Fruit fly (Drosophila melanogaster) whole organism, embryonic: ENCODE results near the gene CG32816.

Experiments
- Ada2b ChIP-seq: fragments of 200-800 bp; sonication (Bioruptor generic); IDR thresholded peaks from 2 replicates; pipeline ENCODE4 v1.3.6; 2022; ENCODE audit warnings: missing biosample characterization, missing genetic modification characterization
- CG10209 ChIP-seq: fragments of 200-800 bp; sonication (Bioruptor generic); optimal IDR thresholded peaks from 3 replicates; lab custom pipeline; 2017; ENCODE audit warnings: missing biosample characterization, mild to moderate bottlenecking, missing genetic modification characterization, missing genetic modification reagents
- CG11695 ChIP-seq: fragments of 200-800 bp; sonication (Bioruptor generic); IDR thresholded peaks from 3 replicates; pipeline ENCODE4 v1.3.6; 2022; ENCODE audit warnings: missing biosample characterization, missing genetic modification characterization
- CG12391 ChIP-seq: fragments of 200-800 bp; sonication (Bioruptor generic); optimal IDR thresholded peaks from 3 replicates; lab custom pipeline; 2018; ENCODE audit warnings: missing biosample characterization, mild to moderate bottlenecking, missing genetic modification characterization, moderate library complexity
- CG13287 ChIP-seq: fragments of 200-800 bp; sonication (Bioruptor generic); IDR thresholded peaks from 2 replicates; pipeline ENCODE4 v1.3.6; 2022; ENCODE audit warnings: missing biosample characterization, missing genetic modification characterization; ENCODE audit not compliant: partially characterized antibody
- CG14014 ChIP-seq: fragments of 200-800 bp; sonication (Bioruptor generic); IDR thresholded peaks from 2 replicates; pipeline ENCODE4 v1.3.6; 2022; ENCODE audit warnings: missing biosample characterization, missing genetic modification characterization
- CG18599 ChIP-seq: fragments of 200-800 bp; sonication (Bioruptor generic); optimal IDR thresholded peaks from 3 replicates; lab custom pipeline; 2017; ENCODE audit warnings: missing biosample characterization, missing genetic modification characterization, mild to moderate bottlenecking, moderate library complexity, missing genetic modification reagents
- CG2120 ChIP-seq: fragments of 200-800 bp; sonication (Bioruptor generic); optimal IDR thresholded peaks from 3 replicates; lab custom pipeline; 2016; ENCODE audit warnings: missing biosample characterization, missing genetic modification characterization
- CG2678 ChIP-seq: fragments of 200-800 bp; sonication (Bioruptor generic); optimal IDR thresholded peaks from 3 replicates; lab custom pipeline; 2019; ENCODE audit warnings: missing biosample characterization, mild to moderate bottlenecking, missing genetic modification characterization, moderate library complexity
- CG32772 ChIP-seq: fragments of 200-800 bp; sonication (Bioruptor generic); IDR thresholded peaks from 2 replicates; pipeline ENCODE4 v1.3.6; 2022; ENCODE audit warnings: missing biosample characterization, missing genetic modification characterization
- CG34376 ChIP-seq: fragments of 200-800 bp; sonication (Bioruptor generic); optimal IDR thresholded peaks from 2 replicates; lab custom pipeline; 2018; ENCODE audit warnings: missing biosample characterization, mild to moderate bottlenecking, missing genetic modification characterization
- CG3847 ChIP-seq: fragments of 200-800 bp; sonication (Bioruptor generic); IDR thresholded peaks from 2 replicates; pipeline ENCODE4 v1.3.6; 2022; ENCODE audit warnings: missing biosample characterization, missing genetic modification characterization
- CG4282 ChIP-seq: fragments of 200-800 bp; sonication (Bioruptor generic); optimal IDR thresholded peaks from 2 replicates; lab custom pipeline; 2016; ENCODE audit warnings: missing biosample characterization, missing genetic modification characterization
- CG6683 ChIP-seq: fragments of 200-800 bp; sonication (Bioruptor generic); optimal IDR thresholded peaks from 2 replicates; lab custom pipeline; 2017; ENCODE audit warnings: missing biosample characterization, mild to moderate bottlenecking, missing genetic modification characterization, missing genetic modification reagents
- CG8290 ChIP-seq, 3 experiments: fragments of 200-800 bp; sonication (Bioruptor generic); optimal IDR thresholded peaks; 2 replicates each; lab custom pipeline; 2016 to 2019; ENCODE audit warnings: missing biosample characterization in 3 of 3, missing genetic modification characterization in 3 of 3, mild to moderate bottlenecking in 2 of 3, moderate library complexity in 1 of 3
- CG8944 ChIP-seq: fragments of 200-800 bp; sonication (Bioruptor generic); optimal IDR thresholded peaks from 3 replicates; lab custom pipeline; 2016; ENCODE audit warnings: missing biosample characterization, missing genetic modification characterization
- CG9215 ChIP-seq: fragments of 200-800 bp; sonication (Bioruptor generic); IDR thresholded peaks from 2 replicates; pipeline ENCODE4 v1.3.6; 2022; ENCODE audit warnings: missing biosample characterization, missing genetic modification characterization
- Dad ChIP-seq: fragments of 200-800 bp; sonication (Bioruptor generic); optimal IDR thresholded peaks from 3 replicates; lab custom pipeline; 2016; ENCODE audit warnings: missing biosample characterization, missing genetic modification characterization
- E2f2 ChIP-seq: fragments of 200-800 bp; sonication (Bioruptor generic); IDR thresholded peaks from 2 replicates; pipeline ENCODE4 v1.3.6; 2022; ENCODE audit warnings: missing biosample characterization, missing genetic modification characterization
- Fer1 ChIP-seq: fragments of 200-800 bp; sonication (Bioruptor generic); optimal IDR thresholded peaks from 2 replicates; lab custom pipeline; 2017; ENCODE audit warnings: missing biosample characterization, mild to moderate bottlenecking, missing genetic modification characterization
- Jarid2 ChIP-seq: fragments of 200-800 bp; sonication (Bioruptor generic); optimal IDR thresholded peaks from 3 replicates; lab custom pipeline; 2017; ENCODE audit warnings: mild to moderate bottlenecking, missing biosample characterization, missing genetic modification reagents, missing genetic modification characterization
- MBD-R2 ChIP-seq: fragments of 200-800 bp; sonication (Bioruptor generic); IDR thresholded peaks from 2 replicates; pipeline ENCODE4 v1.3.6; 2022; ENCODE audit warnings: missing biosample characterization, missing genetic modification characterization
- Nf-YB ChIP-seq: fragments of 200-800 bp; sonication (Bioruptor generic); optimal IDR thresholded peaks from 3 replicates; lab custom pipeline; 2019; ENCODE audit warnings: missing biosample characterization, mild to moderate bottlenecking, missing genetic modification characterization, moderate library complexity
- NfI ChIP-seq: fragments of 200-800 bp; sonication (Bioruptor generic); optimal IDR thresholded peaks from 3 replicates; lab custom pipeline; 2018; ENCODE audit warnings: missing biosample characterization, mild to moderate bottlenecking, missing genetic modification characterization, moderate library complexity
- Scr ChIP-seq: fragments of 200-800 bp; sonication (Bioruptor generic); IDR thresholded peaks from 2 replicates; pipeline ENCODE4 v1.3.6; 2022; ENCODE audit warnings: missing biosample characterization, missing genetic modification characterization; ENCODE audit not compliant: partially characterized antibody
- Sin3A ChIP-seq: fragments of >200 bp; optimal IDR thresholded peaks from 2 replicates; lab custom pipeline; 2018
- Trl ChIP-seq, 3 experiments: fragments of >200 bp in 2 of 3; fragments of 200-800 bp in 1 of 3; sonication (Bioruptor generic) in 1 of 3; optimal IDR thresholded peaks; 2 replicates in 1 of 3; 3 replicates in 2 of 3; lab custom pipeline; 2016 to 2017; ENCODE audit warnings: missing biosample characterization in 1 of 3, missing genetic modification characterization in 1 of 3
- ase ChIP-seq: fragments of 200-800 bp; sonication (Bioruptor generic); IDR thresholded peaks from 3 replicates; pipeline ENCODE4 v1.3.6; 2022; ENCODE audit warnings: missing biosample characterization, missing genetic modification characterization
- cg ChIP-seq: fragments of 200-800 bp; sonication (Bioruptor generic); optimal IDR thresholded peaks from 3 replicates; lab custom pipeline; 2019; ENCODE audit warnings: missing biosample characterization, mild to moderate bottlenecking, missing genetic modification characterization, moderate library complexity
- ewg ChIP-seq: fragments of 200-800 bp; sonication (Bioruptor generic); optimal IDR thresholded peaks from 3 replicates; lab custom pipeline; 2017; ENCODE audit warnings: mild to moderate bottlenecking, missing biosample characterization, missing genetic modification reagents, missing genetic modification characterization
- ftz-f1 ChIP-seq: fragments of 200-800 bp; sonication (Bioruptor generic); optimal IDR thresholded peaks from 2 replicates; lab custom pipeline; 2016; ENCODE audit warnings: missing biosample characterization, missing genetic modification characterization
- hkb ChIP-seq, 2 experiments: fragments of 200-800 bp in 1 of 2; fragments of >200 bp in 1 of 2; sonication (Bioruptor generic) in 1 of 2; IDR thresholded peaks in 1 of 2; optimal IDR thresholded peaks in 1 of 2; 2 replicates each; pipeline versions ENCODE4 v1.3.6 to Lab custom; 2017 to 2022; ENCODE audit warnings: missing biosample characterization in 1 of 2, missing genetic modification characterization in 1 of 2
- knrl ChIP-seq: fragments of 200-800 bp; sonication (Bioruptor generic); IDR thresholded peaks from 3 replicates; pipeline ENCODE4 v1.3.6; 2022; ENCODE audit warnings: missing biosample characterization, missing genetic modification characterization; ENCODE audit not compliant: partially characterized antibody
- nerfin-1 ChIP-seq: fragments of 200-800 bp; sonication (Bioruptor generic); optimal IDR thresholded peaks from 3 replicates; lab custom pipeline; 2019; ENCODE audit warnings: missing biosample characterization, mild to moderate bottlenecking, missing genetic modification characterization, moderate library complexity
- nom ChIP-seq: fragments of 200-800 bp; sonication (Bioruptor generic); optimal IDR thresholded peaks from 2 replicates; lab custom pipeline; 2017; ENCODE audit warnings: missing biosample characterization, missing genetic modification characterization, mild to moderate bottlenecking, moderate library complexity, missing genetic modification reagents
- pan ChIP-seq, 4 experiments: fragments of >200 bp in 3 of 4; fragments of 200-800 bp in 1 of 4; sonication (Bioruptor generic) in 1 of 4; optimal IDR thresholded peaks in 3 of 4; IDR thresholded peaks in 1 of 4; 2 replicates each; pipeline versions ENCODE4 v1.3.6 to Lab custom; 2017 to 2022; ENCODE audit warnings: missing biosample characterization in 2 of 4, missing genetic modification characterization in 2 of 4, mixed read lengths in 1 of 4
- phol ChIP-seq: fragments of 200-800 bp; sonication (Bioruptor generic); optimal IDR thresholded peaks from 3 replicates; lab custom pipeline; 2018; ENCODE audit warnings: missing biosample characterization, mild to moderate bottlenecking, missing genetic modification characterization, moderate library complexity
- prd ChIP-seq, 3 experiments: fragments of >200 bp in 2 of 3; fragments of 200-800 bp in 1 of 3; sonication (Bioruptor generic) in 1 of 3; optimal IDR thresholded peaks in 2 of 3; IDR thresholded peaks in 1 of 3; 2 replicates in 2 of 3; 3 replicates in 1 of 3; pipeline versions ENCODE4 v1.3.6 to Lab custom; 2017 to 2022; ENCODE audit warnings: missing biosample characterization in 1 of 3, missing genetic modification characterization in 1 of 3
- pum ChIP-seq: fragments of 200-800 bp; sonication (Bioruptor generic); optimal IDR thresholded peaks from 2 replicates; lab custom pipeline; 2016; ENCODE audit warnings: missing biosample characterization, missing genetic modification characterization
- pzg ChIP-seq: fragments of 200-800 bp; sonication (Bioruptor generic); optimal IDR thresholded peaks from 3 replicates; lab custom pipeline; 2018; ENCODE audit warnings: missing biosample characterization, mild to moderate bottlenecking, missing genetic modification characterization, moderate library complexity
- ranshi ChIP-seq: fragments of 200-800 bp; sonication (Bioruptor generic); IDR thresholded peaks from 2 replicates; pipeline ENCODE4 v1.3.6; 2022; ENCODE audit warnings: missing biosample characterization, missing genetic modification characterization
- row ChIP-seq: fragments of 200-800 bp; sonication (Bioruptor generic); IDR thresholded peaks from 3 replicates; pipeline ENCODE4 v1.3.6; 2022; ENCODE audit warnings: missing biosample characterization, missing genetic modification characterization
- sd ChIP-seq: fragments of 200-800 bp; sonication (Bioruptor generic); optimal IDR thresholded peaks from 3 replicates; lab custom pipeline; 2018; ENCODE audit warnings: missing biosample characterization, mild to moderate bottlenecking, missing genetic modification characterization, moderate library complexity
- sens ChIP-seq: fragments of 200-800 bp; sonication (Bioruptor generic); peaks from one replicate; lab custom pipeline; 2016; ENCODE audit warnings: missing biosample characterization, missing genetic modification characterization
- slbo ChIP-seq: fragments of 200-800 bp; sonication (Bioruptor generic); IDR thresholded peaks from 2 replicates; pipeline ENCODE4 v1.3.6; 2022; ENCODE audit warnings: missing biosample characterization, missing genetic modification characterization
- sug ChIP-seq: fragments of 200-800 bp; optimal IDR thresholded peaks from 2 replicates; lab custom pipeline; 2019; ENCODE audit warnings: missing biosample characterization, mild to moderate bottlenecking, missing genetic modification characterization, moderate library complexity
- yki ChIP-seq: fragments of >200 bp; optimal IDR thresholded peaks from 3 replicates; lab custom pipeline; 2018

CG32816 gene

DNA sequence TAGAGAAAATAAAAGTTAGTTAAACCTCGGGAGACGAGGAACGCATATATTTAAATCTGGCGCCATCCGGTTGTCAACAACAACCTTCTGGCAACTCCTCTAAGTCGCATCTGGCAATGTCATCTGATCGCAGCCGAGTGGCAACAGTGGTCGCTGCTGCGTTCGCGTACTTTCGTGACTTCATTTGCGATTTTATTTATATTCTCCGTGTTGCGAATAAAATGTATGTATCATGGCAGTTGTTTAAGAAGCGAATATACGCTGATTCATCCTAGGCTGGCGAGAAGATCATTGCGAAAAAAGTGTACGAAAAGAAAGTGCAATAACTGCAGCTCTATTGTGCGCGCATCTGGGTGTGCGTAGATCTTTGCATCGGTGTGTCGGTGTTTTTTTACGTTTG lies 25.8 kb upstream of the CG32816 start, which contains the start of gene svr (continued):
- TF ChIP-seq Jarid2 (GFP tag; lab: Kevin White, UChicago) (no peak), pzg (peak; percentile 75), sens (GFP tag; lab: Kevin White, UChicago) (peak; percentile 83), CG34376 (GFP tag; lab: Kevin White, UChicago) (peak; percentile 9), CG3847 (GFP tag; lab: Robert Waterston, UW) (peak; percentile 44), NfI (GFP tag; lab: Kevin White, UChicago) (no peak), ewg (GFP tag; lab: Kevin White, UChicago) (peak; percentile 10), Sin3A (peak; percentile 23), phol (tag; lab: Kevin White, UChicago) (peak; percentile 17), E2f2 (peak; percentile 95), CG9215 (peak; percentile 59), CG32772 (no peak), CG8944 (GFP tag; lab: Kevin White, UChicago) (no peak), Scr (GFP tag; lab: Robert Waterston, UW) (peak; percentile 39), CG13287 (GFP tag; lab: Robert Waterston, UW) (peak; percentile 30; the same call in 1 of the 2 replicates), nom (peak; percentile 21), cg (GFP tag; lab: Kevin White, UChicago) (peak; percentile 78), MBD-R2 (peak; percentile 42), sug (tag; lab: Kevin White, UChicago) (peak; percentile 18), ftz-f1 (GFP tag; lab: Kevin White, UChicago) (no peak)
- TF ChIP-seq, all 482 proteins: peak for 53

DNA sequence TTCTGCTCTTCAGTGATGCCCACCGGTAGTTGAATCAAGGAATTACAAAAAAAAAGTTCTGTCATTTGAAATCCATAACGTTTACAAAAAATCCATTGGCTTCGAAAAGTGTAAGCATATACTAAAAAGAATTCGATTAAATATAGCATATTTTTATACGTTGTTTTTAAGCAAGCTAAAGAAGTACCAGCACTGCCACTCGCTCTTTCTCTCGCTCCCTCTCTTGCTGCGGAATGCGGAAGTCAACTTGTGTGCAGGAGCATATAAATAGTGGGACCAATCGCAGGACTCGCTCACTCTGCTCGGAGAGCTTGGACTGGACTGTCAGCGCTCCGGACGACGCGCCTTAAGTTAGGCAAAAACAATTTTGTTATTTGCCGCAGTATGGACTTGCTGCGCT lies 24.1 kb upstream of the CG32816 start, which contains the start of gene CG17778:
CG17778 (plus strand) TSS at position 8 of the 400 bp plus-strand sequence.
- TF ChIP-seq prd (optimal IDR thresholded peaks at IDR 0.05; lab: Kevin White, UChicago) (no peak), prd (GFP tag; IDR thresholded peaks at IDR 0.05; lab: Robert Waterston, UW) (0 out of 3 replicates have a peak, but pooled peaks have one; percentile 26), CG18599 (GFP tag; lab: Kevin White, UChicago) (peak; percentile 60), CG12391 (tag; lab: Kevin White, UChicago) (no peak), slbo (GFP tag; lab: Robert Waterston, UW) (peak; percentile 30; the same call in 1 of the 2 replicates), CG8290 (GFP tag; optimal IDR thresholded peaks at IDR 0.05; lab: Kevin White, UChicago) (no peak), CG8290 (tag; optimal IDR thresholded peaks at IDR 0.05; lab: Kevin White, UChicago) (peak in 1 of 2 experiments; percentile 28), ase (GFP tag; lab: Robert Waterston, UW) (peak; percentile 33; the same call in 1 of the 3 replicates), CG6683 (GFP tag; lab: Kevin White, UChicago) (no peak), pan (optimal IDR thresholded peaks at IDR 0.05; lab: Kevin White, UChicago) (no peak), pan (GFP tag; optimal IDR thresholded peaks at IDR 0.05 in 1 of 2, IDR thresholded peaks at IDR 0.05 in 1 of 2) (peak in 1 of 2 experiments; percentile 35), Dad (GFP tag; lab: Kevin White, UChicago) (no peak), CG14014 (0 out of 2 replicates have a peak, but pooled peaks have one; percentile 36), knrl (no peak), pum (no peak), hkb (optimal IDR thresholded peaks at IDR 0.05; lab: Kevin White, UChicago) (no peak), hkb (GFP tag; IDR thresholded peaks at IDR 0.05; lab: Robert Waterston, UW) (no peak), CG4282 (no peak), E2f2 (no peak; the same call in 1 of the 2 replicates), Ada2b (GFP tag; lab: Robert Waterston, UW) (0 out of 2 replicates have a peak, but pooled peaks have one; percentile 11), sens (GFP tag; lab: Kevin White, UChicago) (peak; percentile 65), yki (lab: Kevin White, UChicago) (no peak), Nf-YB (GFP tag; lab: Kevin White, UChicago) (peak; percentile 28), sd (peak; percentile 55), nerfin-1 (tag; lab: Kevin White, UChicago) (peak; percentile 40), CG11695 (GFP tag; lab: Robert Waterston, UW) (0 out of 3 replicates have a peak, but pooled peaks have one; percentile 18), CG2678 (peak; percentile 5), Trl (optimal IDR thresholded peaks at IDR 0.05; lab: Kevin White, UChicago) (peak; percentile 32 to 46), Trl (GFP tag; optimal IDR thresholded peaks at IDR 0.05; lab: Kevin White, UChicago) (no peak), CG10209 (GFP tag; lab: Kevin White, UChicago) (no peak), Fer1 (GFP tag; lab: Kevin White, UChicago) (no peak), CG2120 (GFP tag; lab: Kevin White, UChicago) (peak; percentile 32), ranshi (GFP tag; lab: Robert Waterston, UW) (peak; percentile 22; the same call in 1 of the 2 replicates), row (GFP tag; lab: Robert Waterston, UW) (peak; percentile 35; the same call in 2 of the 3 replicates)
